Fruit fly (Drosophila melanogaster) ovary, adult (tissue): Measurements from ENCODE around the gene Gr68a.

ENCODE experiments used
- CG17801 ChIP-seq: fragments of 200-800 bp; optimal IDR thresholded peaks from 2 replicates; lab custom pipeline; 2019; ENCODE audit warnings: missing biosample characterization, mild to moderate bottlenecking, missing genetic modification characterization, moderate library complexity; ENCODE audit not compliant: partially characterized antibody

The Gr68a gene

dm6 chr3L:11795440-11795983 lies 44.4 kb downstream of the Gr68a start, which contains the start of gene Klp68D:
Klp68D (plus strand) TSS chr3L:11795614.
- TF ChIP-seq CG17801 (GFP tag; lab: Kevin White, UChicago) = no peak

- no peak for TF ChIP-seq CG17801 (GFP tag; lab: Kevin White, UChicago)
These were observed 49.7 kb downstream of the Gr68a start, which contains the start of gene Gcat for dm6 chr3L:11800761-11801160. Gcat (minus strand) TSS chr3L:11800861.

dm6 chr3L:11801622-11802021 lies 50.5 kb downstream of the Gr68a start:
- TF ChIP-seq CG17801 (GFP tag; lab: Kevin White, UChicago) = no peak
